Worm (Caenorhabditis elegans): Measurements from ENCODE around the gene sek-1.
A peak's percentile ranks its signal among the peaks of the same experiment; 100 is the strongest.

Gene sek-1

ce11 chrX:7794306-7794743, 22.2 kb upstream of the sek-1 start (continued):
- TF ChIP-seq egl-44 (GFP tag; IDR thresholded peaks at IDR 0.05) (no peak), B0035.1 (tag; optimal IDR thresholded peaks at IDR 0.05) (peak; percentile 59), ama-1 (optimal IDR thresholded peaks at IDR 0.05) (no peak), ama-1 (GFP tag; optimal IDR thresholded peaks at IDR 0.05) (peak in 1 of 2 experiments; percentile 44), nfya-1 (tag; optimal IDR thresholded peaks at IDR 0.05; ENCODE audit: borderline replicate concordance, insufficient read depth) (no peak), fkh-3 (tag; optimal IDR thresholded peaks at IDR 0.05) (no peak), nfyb-1 (GFP tag; IDR thresholded peaks at IDR 0.05) (peak; percentile 76; the same call in 1 of the 2 replicates), madf-3 (GFP tag; IDR thresholded peaks at IDR 0.05) (no peak), attf-5 (GFP tag; optimal IDR thresholded peaks at IDR 0.05) (peak; percentile 23), rec-8 (tag; optimal IDR thresholded peaks at IDR 0.05) (peak; percentile 4 to 70), lir-1 (GFP tag; conservative IDR thresholded peaks at IDR 0.05) (peak; percentile 42; the same call in 1 of the 2 replicates), dpff-1 (tag; optimal IDR thresholded peaks at IDR 0.05) (no peak), K12H6.12 (tag; optimal IDR thresholded peaks at IDR 0.05) (no peak), ccch-3 (GFP tag; optimal IDR thresholded peaks at IDR 0.05) (no peak), lin-35 (GFP tag; optimal IDR thresholded peaks at IDR 0.05) (peak in 1 of 3 experiments; percentile 59), D2030.7 (GFP tag; IDR thresholded peaks at IDR 0.05) (peak; percentile 78; the same call in 1 of the 2 replicates), ztf-25 (GFP tag; IDR thresholded peaks at IDR 0.05) (peak; percentile 71; the same call in 1 of the 2 replicates), athp-1 (tag; optimal IDR thresholded peaks at IDR 0.05) (peak; percentile 37), rcor-1 (GFP tag; IDR thresholded peaks at IDR 0.05) (0 out of 2 replicates have a peak, but pooled peaks have one; percentile 26), B0336.3 (GFP tag; IDR thresholded peaks at IDR 0.05) (no peak; the same call in 1 of the 2 replicates), egl-18 (GFP tag; IDR thresholded peaks at IDR 0.05) (no peak), T26A5.8 (tag; optimal IDR thresholded peaks at IDR 0.05) (peak; percentile 17), lin-26 (GFP tag; IDR thresholded peaks at IDR 0.05) (peak; percentile 84), F33H1.4 (GFP tag; IDR thresholded peaks at IDR 0.05) (no peak), Y56A3A.18 (GFP tag; IDR thresholded peaks at IDR 0.05) (peak; percentile 67; the same call in 1 of the 2 replicates), F23B12.7 (tag; optimal IDR thresholded peaks at IDR 0.05; ENCODE audit: insufficient read depth) (no peak), hmg-20 (GFP tag; IDR thresholded peaks at IDR 0.05) (peak; percentile 17; the same call in 1 of the 2 replicates), mxl-1 (tag; optimal IDR thresholded peaks at IDR 0.05) (peak; percentile 63), nfya-2 (GFP tag; IDR thresholded peaks at IDR 0.05) (no peak), ceh-40 (GFP tag; IDR thresholded peaks at IDR 0.05) (peak; percentile 42; the same call in 1 of the 2 replicates), Y53F4B.3 (GFP tag; IDR thresholded peaks at IDR 0.05) (no peak), ztf-26 (tag; optimal IDR thresholded peaks at IDR 0.05) (peak; percentile 52), ceh-79 (tag; optimal IDR thresholded peaks at IDR 0.05) (peak; percentile 41), B0261.1 (tag; optimal IDR thresholded peaks at IDR 0.05) (peak; percentile 91), dpl-1 (GFP tag; optimal IDR thresholded peaks at IDR 0.05) (no peak), him-1 (tag; optimal IDR thresholded peaks at IDR 0.05) (peak; percentile 79), aptf-2 (GFP tag; conservative IDR thresholded peaks at IDR 0.05) (no peak), nhr-120 (GFP tag; IDR thresholded peaks at IDR 0.05) (no peak), nhr-90 (tag; optimal IDR thresholded peaks at IDR 0.05) (peak; percentile 76), ztf-18 (tag; optimal IDR thresholded peaks at IDR 0.05) (peak; percentile 62), madf-10 (tag; optimal IDR thresholded peaks at IDR 0.05) (peak; percentile 62), lin-54 (GFP tag; optimal IDR thresholded peaks at IDR 0.05) (peak; percentile 25), ZK185.1 (tag; optimal IDR thresholded peaks at IDR 0.05; ENCODE audit: poor library complexity, severe bottlenecking) (peak; percentile 89), F49E8.2 (tag; optimal IDR thresholded peaks at IDR 0.05; ENCODE audit: insufficient read depth) (no peak), rpc-1 (optimal IDR thresholded peaks at IDR 0.05) (peak; percentile 95), rpc-1 (tag; optimal IDR thresholded peaks at IDR 0.05) (peak; percentile 95), zfh-2 (GFP tag; conservative IDR thresholded peaks at IDR 0.05) (no peak), B0019.2 (GFP tag; conservative IDR thresholded peaks at IDR 0.05) (no peak), F55B11.4 (tag; optimal IDR thresholded peaks at IDR 0.05; ENCODE audit: borderline replicate concordance, insufficient read depth) (no peak)
